Fruit fly (Drosophila melanogaster) whole organism, embryonic: Measurements from ENCODE around the gene CG16753.

Source experiments
- Bdp1 ChIP-seq: fragments of 200-800 bp; sonication (Bioruptor generic); optimal IDR thresholded peaks from 3 replicates; lab custom pipeline; 2016; ENCODE audit warnings: missing biosample characterization, missing genetic modification characterization
- CG10462 ChIP-seq: fragments of 200-800 bp; sonication (Bioruptor generic); optimal IDR thresholded peaks from 2 replicates; lab custom pipeline; 2016; ENCODE audit warnings: missing biosample characterization, missing genetic modification characterization
- CG11695 ChIP-seq: fragments of 200-800 bp; sonication (Bioruptor generic); IDR thresholded peaks from 3 replicates; pipeline ENCODE4 v1.3.6; 2022; ENCODE audit warnings: missing biosample characterization, missing genetic modification characterization
- CG11696 ChIP-seq: fragments of 200-800 bp; sonication (Bioruptor generic); IDR thresholded peaks from 2 replicates; pipeline ENCODE4 v1.3.6; 2022; ENCODE audit warnings: missing biosample characterization, missing genetic modification characterization
- CG11723 ChIP-seq: fragments of 200-800 bp; sonication (Bioruptor generic); optimal IDR thresholded peaks from 2 replicates; lab custom pipeline; 2017; ENCODE audit warnings: missing biosample characterization, mild to moderate bottlenecking, missing genetic modification characterization
- CG12155 ChIP-seq: fragments of 200-800 bp; sonication (Bioruptor generic); optimal IDR thresholded peaks from 3 replicates; lab custom pipeline; 2016; ENCODE audit warnings: missing biosample characterization, missing genetic modification characterization
- CG1529 ChIP-seq: fragments of 200-800 bp; sonication (Bioruptor generic); optimal IDR thresholded peaks from 3 replicates; lab custom pipeline; 2018; ENCODE audit warnings: missing biosample characterization, missing genetic modification characterization
- CG15479 ChIP-seq: fragments of 200-800 bp; sonication (Bioruptor generic); optimal IDR thresholded peaks from 3 replicates; lab custom pipeline; 2019; ENCODE audit warnings: missing biosample characterization, mild to moderate bottlenecking, missing genetic modification characterization, moderate library complexity
- CG15601 ChIP-seq: fragments of 200-800 bp; sonication (Bioruptor generic); optimal IDR thresholded peaks from 3 replicates; lab custom pipeline; 2019; ENCODE audit warnings: missing biosample characterization, mild to moderate bottlenecking, missing genetic modification characterization, moderate library complexity
- CG1602 ChIP-seq: fragments of 200-800 bp; sonication (Bioruptor generic); optimal IDR thresholded peaks from 3 replicates; lab custom pipeline; 2016; ENCODE audit warnings: missing biosample characterization, missing genetic modification characterization
- CG18599 ChIP-seq: fragments of 200-800 bp; sonication (Bioruptor generic); optimal IDR thresholded peaks from 3 replicates; lab custom pipeline; 2017; ENCODE audit warnings: missing biosample characterization, missing genetic modification characterization, mild to moderate bottlenecking, moderate library complexity, missing genetic modification reagents
- CG3726 ChIP-seq: fragments of 200-800 bp; sonication (Bioruptor generic); IDR thresholded peaks from 3 replicates; pipeline ENCODE4, ENCODE4 v1.3.6; 2022; ENCODE audit warnings: missing biosample characterization, missing genetic modification characterization
- CG42726 ChIP-seq: fragments of 200-800 bp; sonication (Bioruptor generic); IDR thresholded peaks from 2 replicates; pipeline ENCODE4 v1.3.6; 2022; ENCODE audit warnings: missing biosample characterization, missing genetic modification characterization; ENCODE audit not compliant: partially characterized antibody
- CG4404 ChIP-seq: fragments of 200-800 bp; sonication (Bioruptor generic); IDR thresholded peaks from 2 replicates; pipeline ENCODE4 v1.3.6; 2022; ENCODE audit warnings: missing biosample characterization, missing genetic modification characterization
- CG6854 ChIP-seq: fragments of 200-800 bp; sonication (Bioruptor generic); optimal IDR thresholded peaks from 3 replicates; lab custom pipeline; 2017; ENCODE audit warnings: missing biosample characterization, mild to moderate bottlenecking, missing genetic modification characterization
- CG7556 ChIP-seq: fragments of 200-800 bp; sonication (Bioruptor generic); optimal IDR thresholded peaks from 2 replicates; lab custom pipeline; 2017; ENCODE audit warnings: missing biosample characterization, mild to moderate bottlenecking, missing genetic modification characterization
- CG8944 ChIP-seq: fragments of 200-800 bp; sonication (Bioruptor generic); optimal IDR thresholded peaks from 3 replicates; lab custom pipeline; 2016; ENCODE audit warnings: missing biosample characterization, missing genetic modification characterization
- CG9876 ChIP-seq: fragments of 200-800 bp; sonication (Bioruptor generic); optimal IDR thresholded peaks from 2 replicates; lab custom pipeline; 2016; ENCODE audit warnings: missing biosample characterization, missing genetic modification characterization
- D19A ChIP-seq: fragments of 200-800 bp; optimal IDR thresholded peaks from 3 replicates; lab custom pipeline; 2019; ENCODE audit warnings: missing biosample characterization, mild to moderate bottlenecking, missing genetic modification characterization, moderate library complexity
- Dref ChIP-seq: fragments of 200-800 bp; sonication (Bioruptor generic); IDR thresholded peaks from 2 replicates; pipeline ENCODE4 v1.3.6; 2022; ENCODE audit warnings: missing biosample characterization, missing genetic modification characterization
- Eip74EF ChIP-seq, 2 experiments: fragments of 200-800 bp in 1 of 2; fragments of >200 bp in 1 of 2; sonication (Bioruptor generic) in 1 of 2; optimal IDR thresholded peaks; 2 replicates each; lab custom pipeline; 2017 to 2019; ENCODE audit warnings: missing biosample characterization in 2 of 2, missing genetic modification characterization in 2 of 2, mild to moderate bottlenecking in 1 of 2, moderate library complexity in 1 of 2
- Jarid2 ChIP-seq: fragments of 200-800 bp; sonication (Bioruptor generic); optimal IDR thresholded peaks from 3 replicates; lab custom pipeline; 2017; ENCODE audit warnings: mild to moderate bottlenecking, missing biosample characterization, missing genetic modification reagents, missing genetic modification characterization
- Med ChIP-seq: fragments of 200-800 bp; sonication (Bioruptor generic); peaks from one replicate; lab custom pipeline; 2016; ENCODE audit warnings: missing biosample characterization, missing genetic modification characterization, mild to moderate bottlenecking, inconsistent platforms, moderate library complexity
- Meics ChIP-seq: fragments of 200-800 bp; sonication (Bioruptor generic); optimal IDR thresholded peaks from 2 replicates; lab custom pipeline; 2017; ENCODE audit warnings: missing biosample characterization, mild to moderate bottlenecking, missing genetic modification characterization
- NK7.1 ChIP-seq: fragments of 200-800 bp; sonication (Bioruptor generic); optimal IDR thresholded peaks from 3 replicates; lab custom pipeline; 2016; ENCODE audit warnings: missing biosample characterization, missing genetic modification characterization
- Six4 ChIP-seq: fragments of 200-800 bp; sonication (Bioruptor generic); optimal IDR thresholded peaks from 2 replicates; lab custom pipeline; 2016; ENCODE audit warnings: missing biosample characterization, missing genetic modification characterization
- Ssrp ChIP-seq: fragments of 200-800 bp; sonication (Bioruptor generic); optimal IDR thresholded peaks from 2 replicates; lab custom pipeline; 2018; ENCODE audit warnings: missing biosample characterization, mild to moderate bottlenecking, missing genetic modification characterization, moderate library complexity
- ab ChIP-seq: fragments of 200-800 bp; sonication (Bioruptor generic); optimal IDR thresholded peaks from 2 replicates; lab custom pipeline; 2016; ENCODE audit warnings: missing biosample characterization, missing genetic modification characterization
- cg ChIP-seq: fragments of 200-800 bp; sonication (Bioruptor generic); optimal IDR thresholded peaks from 3 replicates; lab custom pipeline; 2019; ENCODE audit warnings: missing biosample characterization, mild to moderate bottlenecking, missing genetic modification characterization, moderate library complexity
- ci ChIP-seq: fragments of 200-800 bp; sonication (Bioruptor generic); IDR thresholded peaks from 3 replicates; pipeline ENCODE4 v1.3.6; 2022; ENCODE audit warnings: missing biosample characterization, missing genetic modification characterization
- da ChIP-seq: fragments of 200-800 bp; sonication (Bioruptor generic); optimal IDR thresholded peaks from 2 replicates; lab custom pipeline; 2016; ENCODE audit warnings: missing biosample characterization, missing genetic modification characterization
- dati ChIP-seq: fragments of 200-800 bp; sonication (Bioruptor generic); IDR thresholded peaks from 2 replicates; pipeline ENCODE4 v1.3.6; 2022; ENCODE audit warnings: missing biosample characterization, missing genetic modification characterization
- dimm ChIP-seq: fragments of 200-800 bp; sonication (Bioruptor generic); IDR thresholded peaks from 2 replicates; pipeline ENCODE4 v1.3.6; 2022; ENCODE audit warnings: missing biosample characterization, missing genetic modification characterization
- exex ChIP-seq: fragments of 200-800 bp; sonication (Bioruptor generic); optimal IDR thresholded peaks from 4 replicates; lab custom pipeline; 2018; ENCODE audit warnings: missing biosample characterization, mild to moderate bottlenecking, missing genetic modification characterization, moderate library complexity
- fd64A ChIP-seq: fragments of 200-800 bp; sonication (Bioruptor generic); optimal IDR thresholded peaks from 3 replicates; lab custom pipeline; 2018; ENCODE audit warnings: missing biosample characterization, mild to moderate bottlenecking, missing genetic modification characterization
- gsb-n ChIP-seq: fragments of 200-800 bp; sonication (Bioruptor generic); optimal IDR thresholded peaks from 3 replicates; lab custom pipeline; 2018; ENCODE audit warnings: missing biosample characterization, mild to moderate bottlenecking, missing genetic modification characterization
- insv ChIP-seq, 2 experiments: fragments of 200-800 bp; sonication (Bioruptor generic); optimal IDR thresholded peaks; 3 replicates each; lab custom pipeline; 2016 to 2018; ENCODE audit warnings: missing biosample characterization in 2 of 2, missing genetic modification characterization in 2 of 2
- kay ChIP-seq: fragments of 200-800 bp; sonication (Bioruptor generic); optimal IDR thresholded peaks from 2 replicates; lab custom pipeline; 2016; ENCODE audit warnings: missing biosample characterization, missing genetic modification characterization
- klu ChIP-seq: fragments of 200-800 bp; sonication (Bioruptor generic); IDR thresholded peaks from 2 replicates; pipeline ENCODE4 v1.3.6; 2022; ENCODE audit warnings: missing biosample characterization, missing genetic modification characterization
- pzg ChIP-seq: fragments of 200-800 bp; sonication (Bioruptor generic); optimal IDR thresholded peaks from 3 replicates; lab custom pipeline; 2018; ENCODE audit warnings: missing biosample characterization, mild to moderate bottlenecking, missing genetic modification characterization, moderate library complexity
- seq ChIP-seq: fragments of 200-800 bp; sonication (Bioruptor generic); IDR thresholded peaks from 2 replicates; pipeline ENCODE4 v1.3.6; 2022; ENCODE audit warnings: missing biosample characterization, missing genetic modification characterization
- slbo ChIP-seq: fragments of 200-800 bp; sonication (Bioruptor generic); IDR thresholded peaks from 2 replicates; pipeline ENCODE4 v1.3.6; 2022; ENCODE audit warnings: missing biosample characterization, missing genetic modification characterization
- sqz ChIP-seq: fragments of 200-800 bp; sonication (Bioruptor generic); optimal IDR thresholded peaks from 3 replicates; lab custom pipeline; 2018; ENCODE audit warnings: missing biosample characterization, mild to moderate bottlenecking, missing genetic modification characterization
- tin ChIP-seq: fragments of 200-800 bp; sonication (Bioruptor generic); optimal IDR thresholded peaks from 3 replicates; lab custom pipeline; 2016; ENCODE audit warnings: missing biosample characterization, missing genetic modification characterization
- tll ChIP-seq, 2 experiments: fragments of 200-800 bp in 1 of 2; fragments of >200 bp in 1 of 2; sonication (Bioruptor generic) in 1 of 2; optimal IDR thresholded peaks; 2 replicates each; lab custom pipeline; 2017 to 2019; ENCODE audit warnings: missing biosample characterization in 2 of 2, missing genetic modification characterization in 2 of 2, mild to moderate bottlenecking in 1 of 2, moderate library complexity in 1 of 2
- trh ChIP-seq: fragments of 200-800 bp; sonication (Bioruptor generic); optimal IDR thresholded peaks from 2 replicates; lab custom pipeline; 2016; ENCODE audit warnings: missing biosample characterization, missing genetic modification characterization
- tx ChIP-seq: fragments of 200-800 bp; sonication (Bioruptor generic); optimal IDR thresholded peaks from 2 replicates; lab custom pipeline; 2016; ENCODE audit warnings: missing biosample characterization, missing genetic modification characterization
- unc-4 ChIP-seq: fragments of 200-800 bp; sonication (Bioruptor generic); IDR thresholded peaks from 2 replicates; pipeline ENCODE4 v1.3.6; 2022; ENCODE audit warnings: missing biosample characterization, missing genetic modification characterization; ENCODE audit not compliant: partially characterized antibody
- unpg ChIP-seq: fragments of 200-800 bp; sonication (Bioruptor generic); optimal IDR thresholded peaks from 3 replicates; lab custom pipeline; 2018; ENCODE audit warnings: missing biosample characterization, mild to moderate bottlenecking, missing genetic modification characterization, moderate library complexity
- wdn ChIP-seq: fragments of 200-800 bp; sonication (Bioruptor generic); IDR thresholded peaks from 2 replicates; pipeline ENCODE4 v1.3.6; 2022; ENCODE audit warnings: missing biosample characterization, missing genetic modification characterization

CG16753 gene

dm6 chr3L:3077568-3078107 lies 22.8 kb downstream of the CG16753 start (continued):
- TF ChIP-seq CG1602 (GFP tag; lab: Kevin White, UChicago): no peak
- TF ChIP-seq klu (GFP tag; lab: Robert Waterston, UW): peak; percentile 40; the same call in 1 of the 2 replicates
- peak; percentile 30; the same call in 1 of the 2 replicates for TF ChIP-seq seq
- peak; percentile 59 for TF ChIP-seq CG18599 (GFP tag; lab: Kevin White, UChicago)
- TF ChIP-seq gsb-n (tag; lab: Kevin White, UChicago): no peak
- TF ChIP-seq D19A (tag; lab: Kevin White, UChicago): no peak
- no peak for TF ChIP-seq unc-4
- peak; percentile 63 for TF ChIP-seq exex
- peak; percentile 69 for TF ChIP-seq ci (GFP tag; lab: Robert Waterston, UW)
- TF ChIP-seq CG10462 (GFP tag; lab: Kevin White, UChicago): no peak
- TF ChIP-seq insv (GFP tag; optimal IDR thresholded peaks at IDR 0.05; lab: Kevin White, UChicago): no peak
- no peak for TF ChIP-seq CG3726 (GFP tag; lab: Robert Waterston, UW)
- no peak for TF ChIP-seq dati
- peak; percentile 96 for TF ChIP-seq Med
- peak; percentile 58 for TF ChIP-seq slbo (GFP tag; lab: Robert Waterston, UW)
- TF ChIP-seq CG7556 (GFP tag; lab: Kevin White, UChicago): no peak
- TF ChIP-seq CG1529 (GFP tag; lab: Kevin White, UChicago): no peak
- TF ChIP-seq unpg (GFP tag; lab: Kevin White, UChicago): peak; percentile 13
- no peak for TF ChIP-seq pzg
- TF ChIP-seq CG12155 (GFP tag; lab: Kevin White, UChicago): peak; percentile 3
- TF ChIP-seq Bdp1 (GFP tag; lab: Kevin White, UChicago): no peak
- TF ChIP-seq CG15479 (GFP tag; lab: Kevin White, UChicago): no peak
- peak; percentile 88 for TF ChIP-seq cg (GFP tag; lab: Kevin White, UChicago)
- TF ChIP-seq CG6854 (GFP tag; lab: Kevin White, UChicago): peak; percentile 20
- peak; percentile 45 for TF ChIP-seq kay (GFP tag; lab: Kevin White, UChicago)
- TF ChIP-seq tin (GFP tag; lab: Kevin White, UChicago): no peak
- peak; percentile 62 for TF ChIP-seq sqz (GFP tag; lab: Kevin White, UChicago)
- no peak for TF ChIP-seq CG4404
- peak; percentile 52; the same call in 2 of the 3 replicates for TF ChIP-seq CG11695 (GFP tag; lab: Robert Waterston, UW)
- no peak for TF ChIP-seq CG8944 (GFP tag; lab: Kevin White, UChicago)
- peak in 1 of 2 experiments; percentile 44 for TF ChIP-seq Eip74EF (GFP tag; optimal IDR thresholded peaks at IDR 0.05; lab: Kevin White, UChicago)
- TF ChIP-seq trh (GFP tag; lab: Kevin White, UChicago): no peak
- TF ChIP-seq ab (GFP tag; lab: Kevin White, UChicago): no peak
- peak; percentile 0 for TF ChIP-seq CG9876
- TF ChIP-seq da (GFP tag; lab: Kevin White, UChicago): no peak
- peak; percentile 33; the same call in 1 of the 2 replicates for TF ChIP-seq wdn (GFP tag; lab: Robert Waterston, UW)
- peak; percentile 81 for TF ChIP-seq Jarid2 (GFP tag; lab: Kevin White, UChicago)
- no peak for TF ChIP-seq Ssrp (tag; lab: Kevin White, UChicago)
- TF ChIP-seq NK7.1: no peak
- no peak for TF ChIP-seq tll (GFP tag; optimal IDR thresholded peaks at IDR 0.05; lab: Kevin White, UChicago)
- no peak for TF ChIP-seq fd64A (GFP tag; lab: Kevin White, UChicago)
- TF ChIP-seq CG42726: peak; percentile 19; the same call in 1 of the 2 replicates
- TF ChIP-seq dimm: no peak
- TF ChIP-seq Meics (GFP tag; lab: Kevin White, UChicago): peak; percentile 33
- TF ChIP-seq Six4: no peak
- TF ChIP-seq CG15601: no peak
- TF ChIP-seq tx (GFP tag; lab: Kevin White, UChicago): no peak
- peak; percentile 23 for TF ChIP-seq CG11723 (GFP tag; lab: Kevin White, UChicago)
- no peak for TF ChIP-seq CG11696 (GFP tag; lab: Robert Waterston, UW)
- peak; percentile 23; the same call in 1 of the 2 replicates for TF ChIP-seq Dref (GFP tag; lab: Robert Waterston, UW)
